Fruit fly (Drosophila melanogaster) whole organism, embryonic: Measurements from ENCODE around the gene disco.

Experiments used
- ATbp ChIP-seq: fragments of 200-800 bp; sonication (Bioruptor generic); optimal IDR thresholded peaks from 2 replicates; lab custom pipeline; 2017; ENCODE audit warnings: missing biosample characterization, mild to moderate bottlenecking, missing genetic modification characterization, missing genetic modification reagents
- Adf1 ChIP-seq: fragments of 200-800 bp; sonication (Bioruptor generic); IDR thresholded peaks from 2 replicates; pipeline ENCODE4 v1.3.6; 2022; ENCODE audit warnings: missing biosample characterization, missing genetic modification characterization
- Atf3 ChIP-seq: fragments of 200-800 bp; sonication (Bioruptor generic); optimal IDR thresholded peaks from 3 replicates; lab custom pipeline; 2016; ENCODE audit warnings: missing biosample characterization, missing genetic modification characterization
- CG10431 ChIP-seq: fragments of 200-800 bp; sonication (Bioruptor generic); optimal IDR thresholded peaks from 3 replicates; lab custom pipeline; 2018; ENCODE audit warnings: missing biosample characterization, mild to moderate bottlenecking, missing genetic modification characterization
- CG10959 ChIP-seq: fragments of 200-800 bp; sonication (Bioruptor generic); IDR thresholded peaks from 2 replicates; pipeline ENCODE4 v1.3.6; 2022; ENCODE audit warnings: missing biosample characterization, missing genetic modification characterization
- CG12744 ChIP-seq: fragments of 200-800 bp; sonication (Bioruptor generic); optimal IDR thresholded peaks from 2 replicates; lab custom pipeline; 2016; ENCODE audit warnings: missing biosample characterization, missing genetic modification characterization
- CG13123 ChIP-seq: fragments of 200-800 bp; sonication (Bioruptor generic); optimal IDR thresholded peaks from 2 replicates; lab custom pipeline; 2016; ENCODE audit warnings: missing biosample characterization, missing genetic modification characterization
- CG14667 ChIP-seq: fragments of 200-800 bp; sonication (Bioruptor generic); IDR thresholded peaks from 2 replicates; pipeline ENCODE4 v1.3.6; 2022; ENCODE audit warnings: missing biosample characterization, missing genetic modification characterization
- CG18619 ChIP-seq: fragments of 200-800 bp; sonication (Bioruptor generic); optimal IDR thresholded peaks from 3 replicates; lab custom pipeline; 2017; ENCODE audit warnings: missing biosample characterization, mild to moderate bottlenecking, missing genetic modification characterization
- CG2199 ChIP-seq: fragments of 200-800 bp; sonication (Bioruptor generic); IDR thresholded peaks from 3 replicates; pipeline ENCODE4 v1.3.6; 2022; ENCODE audit warnings: missing biosample characterization, missing genetic modification characterization
- CG2712 ChIP-seq: fragments of 200-800 bp; optimal IDR thresholded peaks from 3 replicates; lab custom pipeline; 2019; ENCODE audit warnings: missing biosample characterization, mild to moderate bottlenecking, missing genetic modification characterization, moderate library complexity
- CG30020 ChIP-seq: fragments of 200-800 bp; optimal IDR thresholded peaks from 2 replicates; lab custom pipeline; 2019; ENCODE audit warnings: missing biosample characterization, mild to moderate bottlenecking, missing genetic modification characterization, moderate library complexity
- CG4424 ChIP-seq: fragments of 200-800 bp; sonication (Bioruptor generic); optimal IDR thresholded peaks from 3 replicates; lab custom pipeline; 2016; ENCODE audit warnings: missing biosample characterization, missing genetic modification characterization
- CG4707 ChIP-seq: fragments of 200-800 bp; sonication (Bioruptor generic); optimal IDR thresholded peaks from 2 replicates; lab custom pipeline; 2018; ENCODE audit warnings: missing biosample characterization, mild to moderate bottlenecking, missing genetic modification characterization, moderate library complexity
- CG4820 ChIP-seq: fragments of 200-800 bp; sonication (Bioruptor generic); optimal IDR thresholded peaks from 3 replicates; lab custom pipeline; 2016; ENCODE audit warnings: missing biosample characterization, missing genetic modification characterization
- CG5180 ChIP-seq: fragments of 200-800 bp; sonication (Bioruptor generic); optimal IDR thresholded peaks from 3 replicates; lab custom pipeline; 2017; ENCODE audit warnings: missing biosample characterization, missing genetic modification characterization, mild to moderate bottlenecking, moderate library complexity, missing genetic modification reagents
- CG5953 ChIP-seq: fragments of 200-800 bp; sonication (Bioruptor generic); IDR thresholded peaks from 2 replicates; pipeline ENCODE4 v1.3.6; 2022; ENCODE audit warnings: missing biosample characterization, missing genetic modification characterization
- CG7786 ChIP-seq: fragments of 200-800 bp; sonication (Bioruptor generic); optimal IDR thresholded peaks from 2 replicates; lab custom pipeline; 2016; ENCODE audit warnings: missing biosample characterization, missing genetic modification characterization
- CTCF ChIP-seq: fragments of 200-800 bp; sonication (Bioruptor generic); optimal IDR thresholded peaks from 2 replicates; lab custom pipeline; 2017; ENCODE audit warnings: missing biosample characterization, mild to moderate bottlenecking, missing genetic modification characterization, moderate library complexity
- D19B ChIP-seq: fragments of 200-800 bp; sonication (Bioruptor generic); optimal IDR thresholded peaks from 2 replicates; lab custom pipeline; 2017; ENCODE audit warnings: missing biosample characterization, mild to moderate bottlenecking, missing genetic modification characterization
- Dp ChIP-seq: fragments of 200-800 bp; sonication (Bioruptor generic); optimal IDR thresholded peaks from 2 replicates; lab custom pipeline; 2018; ENCODE audit warnings: missing biosample characterization, mild to moderate bottlenecking, missing genetic modification characterization, moderate library complexity
- Fer2 ChIP-seq: fragments of 200-800 bp; sonication (Bioruptor generic); optimal IDR thresholded peaks from 2 replicates; lab custom pipeline; 2018; ENCODE audit warnings: missing biosample characterization, mild to moderate bottlenecking, missing genetic modification characterization, moderate library complexity
- HHEX ChIP-seq: fragments of 200-800 bp; sonication (Bioruptor generic); optimal IDR thresholded peaks from 3 replicates; lab custom pipeline; 2017; ENCODE audit warnings: missing biosample characterization, mild to moderate bottlenecking, missing genetic modification characterization, missing genetic modification reagents
- HLH54F ChIP-seq: fragments of 200-800 bp; sonication (Bioruptor generic); optimal IDR thresholded peaks from 3 replicates; lab custom pipeline; 2016; ENCODE audit warnings: missing biosample characterization, missing genetic modification characterization
- Mrtf ChIP-seq: fragments of 200-800 bp; sonication (Bioruptor generic); IDR thresholded peaks from 3 replicates; pipeline ENCODE4 v1.3.6; 2022; ENCODE audit warnings: missing biosample characterization, missing genetic modification characterization
- Nf-YB ChIP-seq: fragments of 200-800 bp; sonication (Bioruptor generic); optimal IDR thresholded peaks from 3 replicates; lab custom pipeline; 2019; ENCODE audit warnings: missing biosample characterization, mild to moderate bottlenecking, missing genetic modification characterization, moderate library complexity
- Ravus ChIP-seq: fragments of 200-800 bp; sonication (Bioruptor generic); IDR thresholded peaks from 2 replicates; pipeline ENCODE4 v1.3.6; 2022; ENCODE audit warnings: missing biosample characterization, missing genetic modification characterization
- Rx ChIP-seq: fragments of 200-800 bp; sonication (Bioruptor generic); IDR thresholded peaks from 2 replicates; pipeline ENCODE4 v1.3.6; 2022; ENCODE audit warnings: missing biosample characterization, missing genetic modification characterization
- Sry-δ ChIP-seq: fragments of 200-800 bp; sonication (Bioruptor generic); optimal IDR thresholded peaks from 2 replicates; lab custom pipeline; 2016; ENCODE audit warnings: missing biosample characterization, missing genetic modification characterization
- Xrp1 ChIP-seq: fragments of 200-800 bp; sonication (Bioruptor generic); IDR thresholded peaks from 2 replicates; pipeline ENCODE4 v1.3.6; 2022; ENCODE audit warnings: missing biosample characterization, missing genetic modification characterization
- ac ChIP-seq: fragments of 200-800 bp; sonication (Bioruptor generic); optimal IDR thresholded peaks from 3 replicates; lab custom pipeline; 2017; ENCODE audit warnings: missing biosample characterization, mild to moderate bottlenecking, missing genetic modification characterization
- aop ChIP-seq: fragments of 200-800 bp; sonication (Bioruptor generic); IDR thresholded peaks from 2 replicates; pipeline ENCODE4 v1.3.6; 2022; ENCODE audit warnings: missing biosample characterization, missing genetic modification characterization
- ato ChIP-seq: fragments of 200-800 bp; sonication (Bioruptor generic); IDR thresholded peaks from 2 replicates; pipeline ENCODE4 v1.3.6; 2022; ENCODE audit warnings: missing biosample characterization, missing genetic modification characterization; ENCODE audit not compliant: partially characterized antibody
- bigmax ChIP-seq: fragments of 200-800 bp; sonication (Bioruptor generic); optimal IDR thresholded peaks from 2 replicates; lab custom pipeline; 2018; ENCODE audit warnings: missing biosample characterization, mild to moderate bottlenecking, missing genetic modification characterization
- cg ChIP-seq: fragments of 200-800 bp; sonication (Bioruptor generic); optimal IDR thresholded peaks from 3 replicates; lab custom pipeline; 2019; ENCODE audit warnings: missing biosample characterization, mild to moderate bottlenecking, missing genetic modification characterization, moderate library complexity
- crol ChIP-seq: fragments of 200-800 bp; sonication (Bioruptor generic); IDR thresholded peaks from 2 replicates; pipeline ENCODE4 v1.3.6; 2022; ENCODE audit warnings: missing biosample characterization, missing genetic modification characterization
- disco-r ChIP-seq: fragments of 200-800 bp; sonication (Bioruptor generic); optimal IDR thresholded peaks from 2 replicates; lab custom pipeline; 2016; ENCODE audit warnings: missing biosample characterization, missing genetic modification characterization
- eyg ChIP-seq: fragments of 200-800 bp; sonication (Bioruptor generic); optimal IDR thresholded peaks from 3 replicates; lab custom pipeline; 2016; ENCODE audit warnings: missing biosample characterization, missing genetic modification characterization
- fd3F ChIP-seq: fragments of 200-800 bp; sonication (Bioruptor generic); optimal IDR thresholded peaks from 2 replicates; lab custom pipeline; 2018; ENCODE audit warnings: missing biosample characterization, mild to moderate bottlenecking, missing genetic modification characterization, moderate library complexity
- fd64A ChIP-seq: fragments of 200-800 bp; sonication (Bioruptor generic); optimal IDR thresholded peaks from 3 replicates; lab custom pipeline; 2018; ENCODE audit warnings: missing biosample characterization, mild to moderate bottlenecking, missing genetic modification characterization
- gem ChIP-seq: fragments of 200-800 bp; sonication (Bioruptor generic); optimal IDR thresholded peaks from 2 replicates; lab custom pipeline; 2019; ENCODE audit warnings: missing biosample characterization, mild to moderate bottlenecking, missing genetic modification characterization, moderate library complexity
- hb ChIP-seq: fragments of 200-800 bp; sonication (Bioruptor generic); IDR thresholded peaks from 3 replicates; pipeline ENCODE4 v1.3.6; 2022; ENCODE audit warnings: missing biosample characterization, missing genetic modification characterization; ENCODE audit not compliant: partially characterized antibody
- inv ChIP-seq: fragments of 200-800 bp; sonication (Bioruptor generic); IDR thresholded peaks from 2 replicates; pipeline ENCODE4 v1.3.6; 2022; ENCODE audit warnings: missing biosample characterization, missing genetic modification characterization; ENCODE audit not compliant: partially characterized antibody
- pan ChIP-seq, 4 experiments: fragments of >200 bp in 3 of 4; fragments of 200-800 bp in 1 of 4; sonication (Bioruptor generic) in 1 of 4; optimal IDR thresholded peaks in 3 of 4; IDR thresholded peaks in 1 of 4; 2 replicates each; pipeline versions ENCODE4 v1.3.6 to Lab custom; 2017 to 2022; ENCODE audit warnings: missing biosample characterization in 2 of 4, missing genetic modification characterization in 2 of 4, mixed read lengths in 1 of 4
- sc ChIP-seq, 3 experiments: fragments of >200 bp in 2 of 3; fragments of 200-800 bp in 1 of 3; sonication (Bioruptor generic) in 1 of 3; optimal IDR thresholded peaks; 2 replicates in 2 of 3; 3 replicates in 1 of 3; lab custom pipeline; 2017; ENCODE audit warnings: mild to moderate bottlenecking in 1 of 3, missing biosample characterization in 1 of 3, missing genetic modification characterization in 1 of 3, missing genetic modification reagents in 1 of 3
- shn ChIP-seq: fragments of 200-800 bp; sonication (Bioruptor generic); optimal IDR thresholded peaks from 3 replicates; lab custom pipeline; 2016; ENCODE audit warnings: missing biosample characterization, missing genetic modification characterization
- slbo ChIP-seq: fragments of 200-800 bp; sonication (Bioruptor generic); IDR thresholded peaks from 2 replicates; pipeline ENCODE4 v1.3.6; 2022; ENCODE audit warnings: missing biosample characterization, missing genetic modification characterization
- ssp ChIP-seq: fragments of 200-800 bp; sonication (Bioruptor generic); IDR thresholded peaks from 2 replicates; pipeline ENCODE4 v1.3.6; 2022; ENCODE audit warnings: missing biosample characterization, missing genetic modification characterization
- stwl ChIP-seq: fragments of 200-800 bp; sonication (Bioruptor generic); optimal IDR thresholded peaks from 3 replicates; lab custom pipeline; 2018; ENCODE audit warnings: missing biosample characterization, mild to moderate bottlenecking, missing genetic modification characterization, moderate library complexity
- tup ChIP-seq: fragments of 200-800 bp; sonication (Bioruptor generic); optimal IDR thresholded peaks from 2 replicates; lab custom pipeline; 2016; ENCODE audit warnings: missing biosample characterization, mild to moderate bottlenecking, missing genetic modification characterization, moderate library complexity

The disco gene

DNA sequence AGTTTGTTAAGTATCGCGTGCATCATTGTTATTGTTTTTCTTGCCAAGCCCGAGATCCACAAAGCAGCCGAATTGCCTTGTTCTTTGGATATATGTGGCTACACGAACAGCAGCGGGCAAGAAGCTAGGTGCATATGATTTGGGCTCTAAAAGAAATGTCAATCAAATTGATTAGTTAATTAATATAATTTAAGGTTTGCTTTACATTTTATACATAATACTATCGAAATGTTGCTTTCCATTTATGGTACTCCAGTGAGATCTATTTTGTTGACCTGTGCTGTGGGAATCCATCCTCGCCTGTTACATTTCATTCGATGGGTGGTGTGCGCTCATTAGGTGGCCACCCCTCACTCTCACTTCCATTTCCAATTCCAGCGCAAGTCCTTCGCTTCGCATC is 46.9 kb upstream of the disco start (continued):
- TF ChIP-seq CG4424 (GFP tag; lab: Kevin White, UChicago) (peak; percentile 77), Xrp1 (GFP tag; lab: Robert Waterston, UW) (peak; percentile 88), pan (optimal IDR thresholded peaks at IDR 0.05; lab: Kevin White, UChicago) (no peak), pan (GFP tag; optimal IDR thresholded peaks at IDR 0.05 in 1 of 2, IDR thresholded peaks at IDR 0.05 in 1 of 2) (peak in 1 of 2 experiments; percentile 74), Adf1 (peak; percentile 24; the same call in 1 of the 2 replicates), ato (GFP tag; lab: Robert Waterston, UW) (no peak), CG2199 (GFP tag; lab: Robert Waterston, UW) (0 out of 3 replicates have a peak, but pooled peaks have one; percentile 56), CG14667 (GFP tag; lab: Robert Waterston, UW) (peak; percentile 60), HHEX (GFP tag; lab: Kevin White, UChicago) (peak; percentile 75), stwl (tag; lab: Kevin White, UChicago) (no peak), CG30020 (tag; lab: Kevin White, UChicago) (peak; percentile 36), CG18619 (GFP tag; lab: Kevin White, UChicago) (peak; percentile 60), CG13123 (GFP tag; lab: Kevin White, UChicago) (peak; percentile 47), Atf3 (GFP tag; lab: Kevin White, UChicago) (peak; percentile 48), fd3F (peak; percentile 71), slbo (GFP tag; lab: Robert Waterston, UW) (peak; percentile 77), CG12744 (peak; percentile 21), eyg (no peak), disco-r (GFP tag; lab: Kevin White, UChicago) (no peak), Fer2 (tag; lab: Kevin White, UChicago) (peak; percentile 48), CG5180 (GFP tag; lab: Kevin White, UChicago) (peak; percentile 52), bigmax (GFP tag; lab: Kevin White, UChicago) (peak; percentile 4), Mrtf (GFP tag; lab: Robert Waterston, UW) (peak; percentile 63; the same call in 1 of the 3 replicates), CG7786 (peak; percentile 24), Nf-YB (GFP tag; lab: Kevin White, UChicago) (peak; percentile 50), hb (GFP tag; lab: Robert Waterston, UW) (no peak), ac (peak; percentile 38), Dp (no peak), shn (GFP tag; lab: Kevin White, UChicago) (no peak), tup (peak; percentile 33), Sry-δ (GFP tag; lab: Kevin White, UChicago) (peak; percentile 15), CG4707 (GFP tag; lab: Kevin White, UChicago) (peak; percentile 53), D19B (GFP tag; lab: Kevin White, UChicago) (peak; percentile 25), sc (optimal IDR thresholded peaks at IDR 0.05; lab: Kevin White, UChicago) (no peak), sc (GFP tag; optimal IDR thresholded peaks at IDR 0.05; lab: Kevin White, UChicago) (peak; percentile 56), gem (tag; lab: Kevin White, UChicago) (peak; percentile 86), crol (GFP tag; lab: Robert Waterston, UW) (no peak), CG4820 (GFP tag; lab: Kevin White, UChicago) (peak; percentile 82), inv (no peak), ssp (GFP tag; lab: Robert Waterston, UW) (peak; percentile 54), CG10959 (GFP tag; lab: Robert Waterston, UW) (peak; percentile 80), CG10431 (GFP tag; lab: Kevin White, UChicago) (no peak), CG2712 (tag; lab: Kevin White, UChicago) (peak; percentile 86), Ravus (GFP tag; lab: Robert Waterston, UW) (peak; percentile 42), CG5953 (GFP tag; lab: Robert Waterston, UW) (no peak), Rx (GFP tag; lab: Robert Waterston, UW) (peak; percentile 60), CTCF (GFP tag; lab: Kevin White, UChicago) (no peak), aop (GFP tag; lab: Robert Waterston, UW) (no peak), ATbp (GFP tag; lab: Kevin White, UChicago) (peak; percentile 72), cg (GFP tag; lab: Kevin White, UChicago) (no peak), fd64A (GFP tag; lab: Kevin White, UChicago) (peak; percentile 53), HLH54F (GFP tag; lab: Kevin White, UChicago) (peak; percentile 19)
